Worm (Caenorhabditis elegans) whole organism, L4 larva: Measurements from ENCODE around the gene cutl-5.
A peak's percentile ranks its signal among the peaks of the same experiment; 100 is the strongest.

Experiments
- F26F4.8 ChIP-seq: fragments of 200-800 bp; sonication (Bioruptor generic); conservative IDR thresholded peaks from 2 replicates; pipeline ENCODE4 v1.3.6; 2022; ENCODE audit warnings: missing genetic modification characterization, missing compliant biosample characterization
- R02D3.7 ChIP-seq: fragments of 150-350 bp; sonication (generic microtip); optimal IDR thresholded peaks from 3 replicates; lab custom pipeline; 2014; ENCODE audit warnings: missing biosample characterization, missing genetic modification characterization
- T26A8.4 ChIP-seq: fragments of 200-800 bp; sonication (Bioruptor generic); IDR thresholded peaks from 2 replicates; pipeline ENCODE4 v1.3.6; 2022; ENCODE audit warnings: missing genetic modification characterization, missing compliant biosample characterization
- Y5F2A.4 ChIP-seq: fragments of 200-800 bp; sonication (Bioruptor generic); optimal IDR thresholded peaks from 2 replicates; lab custom pipeline; 2018; ENCODE audit warnings: mild to moderate bottlenecking, missing genetic modification characterization, missing compliant biosample characterization
- ZK337.2 ChIP-seq: fragments of 200-800 bp; sonication (Bioruptor generic); IDR thresholded peaks from 2 replicates; pipeline ENCODE4 v1.3.6; 2022; ENCODE audit warnings: missing genetic modification reagents, missing genetic modification characterization, missing compliant biosample characterization
- ZK546.5 ChIP-seq, 2 experiments: sonication (generic microtip); optimal IDR thresholded peaks; 2 replicates each; lab custom pipeline; 2017; ENCODE audit warnings: missing biosample characterization in 2 of 2, missing genetic modification characterization in 2 of 2
- aha-1 ChIP-seq: fragments of 150-350 bp; peaks from one replicate; lab custom pipeline; 2014; ENCODE audit warnings: missing biosample characterization, missing genetic modification characterization
- aly-2 ChIP-seq: sonication (generic microtip); optimal IDR thresholded peaks from 2 replicates; lab custom pipeline; 2018; ENCODE audit warnings: missing biosample characterization, missing genetic modification characterization
- ama-1 ChIP-seq: fragments of 150-350 bp; optimal IDR thresholded peaks from 2 replicates; lab custom pipeline; 2014; ENCODE audit warnings: inconsistent platforms, mixed read lengths
- ceh-20 ChIP-seq: fragments of 200-800 bp; sonication (Bioruptor generic); IDR thresholded peaks from 2 replicates; pipeline ENCODE4 v1.3.6; 2022; ENCODE audit warnings: missing genetic modification reagents, missing genetic modification characterization, missing compliant biosample characterization
- ceh-32 ChIP-seq: sonication (generic microtip); optimal IDR thresholded peaks from 2 replicates; lab custom pipeline; 2016; ENCODE audit warnings: mild to moderate bottlenecking, missing genetic modification characterization, missing compliant biosample characterization; ENCODE audit not compliant: poor library complexity
- ceh-44 ChIP-seq: fragments of 200-800 bp; sonication (Bioruptor generic); IDR thresholded peaks from 2 replicates; pipeline ENCODE4 v1.3.6; 2022; ENCODE audit warnings: missing genetic modification reagents, missing genetic modification characterization, missing compliant biosample characterization
- cey-2 ChIP-seq: sonication (generic microtip); optimal IDR thresholded peaks from 3 replicates; lab custom pipeline; 2017; ENCODE audit warnings: missing genetic modification characterization, mild to moderate bottlenecking, missing compliant biosample characterization, antibody characterized with exemption, borderline replicate concordance; ENCODE audit not compliant: insufficient read depth
- daf-12 ChIP-seq: fragments of 150-350 bp; optimal IDR thresholded peaks from 2 replicates; lab custom pipeline; 2014; ENCODE audit warnings: missing biosample characterization, missing genetic modification reagents, missing genetic modification characterization
- daf-19 ChIP-seq: fragments of 200-800 bp; sonication (Bioruptor generic); conservative IDR thresholded peaks from 2 replicates; pipeline ENCODE4 v1.3.6; 2022; ENCODE audit warnings: missing genetic modification characterization, missing compliant biosample characterization
- daf-8 ChIP-seq: fragments of 200-800 bp; sonication (Bioruptor generic); IDR thresholded peaks from 2 replicates; pipeline ENCODE4 v1.3.6; 2022; ENCODE audit warnings: missing genetic modification characterization, missing compliant biosample characterization
- duxl-1 ChIP-seq: sonication (generic microtip); optimal IDR thresholded peaks from 2 replicates; lab custom pipeline; 2016; ENCODE audit warnings: mild to moderate bottlenecking, missing genetic modification characterization, moderate library complexity, missing compliant biosample characterization; ENCODE audit not compliant: poor library complexity
- egl-27 ChIP-seq: sonication (generic microtip); optimal IDR thresholded peaks from 3 replicates; lab custom pipeline; 2017; ENCODE audit warnings: missing biosample characterization, missing genetic modification reagents, missing genetic modification characterization
- fkh-10 ChIP-seq: fragments of 150-350 bp; optimal IDR thresholded peaks from 2 replicates; lab custom pipeline; 2014; ENCODE audit warnings: missing biosample characterization, missing genetic modification reagents, missing genetic modification characterization
- hif-1 ChIP-seq, 2 experiments: sonication (generic microtip); optimal IDR thresholded peaks; 2 replicates each; lab custom pipeline; 2016 to 2017; ENCODE audit warnings: missing compliant biosample characterization in 2 of 2, missing genetic modification characterization in 2 of 2, missing genetic modification reagents in 2 of 2, missing genotype in 2 of 2, mild to moderate bottlenecking in 1 of 2
- hmg-1.1 ChIP-seq: fragments of 200-800 bp; sonication (Bioruptor generic); IDR thresholded peaks from 2 replicates; pipeline ENCODE4 v1.3.6; 2022; ENCODE audit warnings: missing genetic modification reagents, missing genetic modification characterization, missing compliant biosample characterization
- jun-1 ChIP-seq: fragments of 150-350 bp; optimal IDR thresholded peaks from 2 replicates; lab custom pipeline; 2014; ENCODE audit warnings: missing biosample characterization, missing genetic modification reagents, missing genetic modification characterization
- lin-15B ChIP-seq: fragments of 150-350 bp; sonication (generic microtip); optimal IDR thresholded peaks from 3 replicates; lab custom pipeline; 2014; ENCODE audit warnings: missing biosample characterization, missing genetic modification characterization
- madf-9 ChIP-seq: fragments of 200-800 bp; sonication (Bioruptor generic); conservative IDR thresholded peaks from 2 replicates; pipeline ENCODE4 v1.3.6; 2022; ENCODE audit warnings: missing genetic modification reagents, missing genetic modification characterization, missing compliant biosample characterization
- mxl-3 ChIP-seq: fragments of 200-800 bp; sonication (Bioruptor generic); optimal IDR thresholded peaks from 2 replicates; lab custom pipeline; 2018; ENCODE audit warnings: mild to moderate bottlenecking, missing genetic modification characterization, missing compliant biosample characterization
- nhr-111 ChIP-seq: fragments of 200-800 bp; sonication (Bioruptor generic); optimal IDR thresholded peaks from 2 replicates; lab custom pipeline; 2018; ENCODE audit warnings: mild to moderate bottlenecking, missing genetic modification characterization, missing compliant biosample characterization
- nhr-25 ChIP-seq: sonication (generic microtip); optimal IDR thresholded peaks from 2 replicates; lab custom pipeline; 2017; ENCODE audit warnings: missing genetic modification characterization, mild to moderate bottlenecking, missing compliant biosample characterization, antibody characterized with exemption, moderate library complexity, borderline replicate concordance; ENCODE audit not compliant: insufficient read depth
- nhr-28 ChIP-seq: fragments of 150-350 bp; optimal IDR thresholded peaks from 2 replicates; lab custom pipeline; 2014; ENCODE audit warnings: missing biosample characterization, missing genetic modification characterization
- nhr-6 ChIP-seq: fragments of 150-350 bp; optimal IDR thresholded peaks from 2 replicates; lab custom pipeline; 2014; ENCODE audit warnings: missing biosample characterization, missing genetic modification characterization
- rbr-2 ChIP-seq: sonication (generic microtip); optimal IDR thresholded peaks from 2 replicates; lab custom pipeline; 2016; ENCODE audit warnings: missing genotype, missing genetic modification characterization, missing compliant biosample characterization
- saeg-2 ChIP-seq: fragments of 200-800 bp; sonication (Bioruptor generic); IDR thresholded peaks from 2 replicates; pipeline ENCODE4 v1.3.6; 2022; ENCODE audit warnings: missing genetic modification reagents, missing genetic modification characterization, missing compliant biosample characterization
- set-16 ChIP-seq: fragments of 200-800 bp; sonication (Bioruptor generic); IDR thresholded peaks from 2 replicates; pipeline ENCODE4 v1.3.6; 2022; ENCODE audit warnings: missing genetic modification reagents, missing genetic modification characterization, missing compliant biosample characterization
- snpc-1.2 ChIP-seq: fragments of 200-800 bp; sonication (Bioruptor generic); IDR thresholded peaks from 2 replicates; pipeline ENCODE4 v1.3.6; 2022; ENCODE audit warnings: missing genetic modification reagents, missing genetic modification characterization, missing compliant biosample characterization
- spr-1 ChIP-seq: sonication (generic microtip); optimal IDR thresholded peaks from 2 replicates; lab custom pipeline; 2016; ENCODE audit warnings: mild to moderate bottlenecking, missing genetic modification characterization, missing compliant biosample characterization
- unc-130 ChIP-seq: sonication (generic microtip); optimal IDR thresholded peaks from 2 replicates; lab custom pipeline; 2016; ENCODE audit warnings: missing genetic modification reagents, missing genetic modification characterization, missing compliant biosample characterization
- unc-39 ChIP-seq: sonication (generic microtip); optimal IDR thresholded peaks from 2 replicates; lab custom pipeline; 2017; ENCODE audit warnings: missing biosample characterization, missing genetic modification characterization
- unc-62 ChIP-seq, 3 experiments: fragments of 150-350 bp in 1 of 3; sonication (generic microtip); optimal IDR thresholded peaks in 2 of 3; peaks in 1 of 3; 1 replicate in 1 of 3; 2 replicates in 2 of 3; lab custom pipeline; 2014 to 2017; ENCODE audit warnings: missing biosample characterization in 3 of 3, missing genetic modification characterization in 3 of 3, missing genetic modification reagents in 3 of 3, missing genotype in 1 of 3
- vab-7 ChIP-seq: fragments of 200-800 bp; sonication (Bioruptor generic); IDR thresholded peaks from 2 replicates; pipeline ENCODE4 v1.3.6; 2022; ENCODE audit warnings: missing genetic modification reagents, missing genetic modification characterization, missing compliant biosample characterization
- zfp-2 ChIP-seq: sonication (generic microtip); optimal IDR thresholded peaks from 2 replicates; lab custom pipeline; 2016; ENCODE audit warnings: mild to moderate bottlenecking, missing genetic modification characterization, missing compliant biosample characterization
- zfp-3 ChIP-seq: fragments of 200-800 bp; sonication (Bioruptor generic); conservative IDR thresholded peaks from 2 replicates; pipeline ENCODE4 v1.3.6; 2022; ENCODE audit warnings: missing genetic modification reagents, missing genetic modification characterization, missing compliant biosample characterization
- zip-2 ChIP-seq: fragments of 150-350 bp; optimal IDR thresholded peaks from 2 replicates; lab custom pipeline; 2014; ENCODE audit warnings: missing biosample characterization, missing genetic modification characterization
- ztf-11 ChIP-seq: fragments of 150-350 bp; optimal IDR thresholded peaks from 2 replicates; lab custom pipeline; 2014; ENCODE audit warnings: missing biosample characterization, missing genetic modification characterization
- ztf-7 ChIP-seq: fragments of 150-350 bp; optimal IDR thresholded peaks from 2 replicates; lab custom pipeline; 2014; ENCODE audit warnings: missing biosample characterization, missing genetic modification characterization

cutl-5 gene

ce11 chrII:7155392-7155791 is 39.7 kb upstream of the cutl-5 start, which contains the start of gene C27H5.2 (continued):
- TF ChIP-seq rbr-2 (tag; lab: Kevin White, UChicago) (no peak), ztf-11 (tag; lab: Kevin White, UChicago) (no peak), fkh-10 (no peak), hif-1 (tag; optimal IDR thresholded peaks at IDR 0.05; lab: Kevin White, UChicago) (no peak), jun-1 (no peak), ceh-32 (no peak), aly-2 (tag; lab: Kevin White, UChicago) (no peak), ztf-7 (tag; lab: Kevin White, UChicago) (no peak), zip-2 (no peak), hmg-1.1 (GFP tag; lab: Robert Waterston, UW) (0 out of 2 replicates have a peak, but pooled peaks have one; percentile 18)
- TF ChIP-seq, all 104 proteins: peak for 10

- TF ChIP-seq set-16 (GFP tag; lab: Robert Waterston, UW) (peak; percentile 96), daf-19 (GFP tag; lab: Robert Waterston, UW) (no peak)
Measured at ce11 chrII:7154711-7155110, 39.0 kb upstream of the cutl-5 start.

ce11 chrII:7153095-7153494 is 37.4 kb upstream of the cutl-5 start:
- TF ChIP-seq set-16 (GFP tag; lab: Robert Waterston, UW): peak; percentile 89

ce11 chrII:7151969-7152631 is 36.4 kb upstream of the cutl-5 start, which contains the start of gene fust-1:
Gene fust-1 (plus strand): TSS chrII:7152581.
- TF ChIP-seq mxl-3: peak; percentile 77
- TF ChIP-seq saeg-2 (GFP tag; lab: Robert Waterston, UW): peak; percentile 87
- peak; percentile 87 for TF ChIP-seq nhr-28 (tag; lab: Kevin White, UChicago)
- no peak for TF ChIP-seq nhr-111 (GFP tag; lab: Kevin White, UChicago)
- TF ChIP-seq nhr-25: peak; percentile 93
- TF ChIP-seq nhr-6: peak; percentile 85
- TF ChIP-seq hmg-1.1 (GFP tag; lab: Robert Waterston, UW): peak; percentile 94
- no peak; the same call in 1 of the 2 replicates for TF ChIP-seq set-16 (GFP tag; lab: Robert Waterston, UW)
- no peak for TF ChIP-seq F26F4.8
- TF ChIP-seq zfp-2 (tag; lab: Kevin White, UChicago): peak; percentile 65
- peak; percentile 98 for TF ChIP-seq aha-1 (tag; lab: Kevin White, UChicago)
- peak; percentile 94 for TF ChIP-seq ceh-20 (GFP tag; lab: Robert Waterston, UW)
- peak; percentile 44 for TF ChIP-seq unc-130 (GFP tag; lab: Kevin White, UChicago)
- 0 out of 2 replicates have a peak, but pooled peaks have one; percentile 49 for TF ChIP-seq vab-7 (GFP tag; lab: Robert Waterston, UW)
- 0 out of 2 replicates have a peak, but pooled peaks have one; percentile 40 for TF ChIP-seq ceh-44 (GFP tag; lab: Robert Waterston, UW)
- peak; percentile 85 for TF ChIP-seq jun-1
- TF ChIP-seq daf-8 (GFP tag; lab: Robert Waterston, UW): no peak
- TF ChIP-seq ZK546.5 (tag; optimal IDR thresholded peaks at IDR 0.05; lab: Kevin White, UChicago): peak in 1 of 2 experiments; percentile 64
- peak; percentile 92 for TF ChIP-seq duxl-1 (tag; lab: Kevin White, UChicago)
- peak; percentile 93 for TF ChIP-seq spr-1 (tag; lab: Kevin White, UChicago)
- TF ChIP-seq R02D3.7: no peak
- peak; percentile 76 for TF ChIP-seq cey-2
- peak; percentile 72 for TF ChIP-seq ama-1
- no peak for TF ChIP-seq daf-12
- peak; percentile 21 for TF ChIP-seq Y5F2A.4 (GFP tag; lab: Kevin White, UChicago)
- peak; percentile 76 for TF ChIP-seq zip-2
- peak in 1 of 2 experiments; percentile 90 for TF ChIP-seq unc-62 (GFP tag; optimal IDR thresholded peaks at IDR 0.05 in 1 of 2; lab: Kevin White, UChicago)
- no peak for TF ChIP-seq unc-62 (tag; optimal IDR thresholded peaks at IDR 0.05; lab: Kevin White, UChicago)
- no peak for TF ChIP-seq egl-27 (tag; lab: Kevin White, UChicago)
- TF ChIP-seq unc-39 (tag; lab: Kevin White, UChicago): no peak
- peak; percentile 95 for TF ChIP-seq T26A8.4 (GFP tag; lab: Robert Waterston, UW)
- TF ChIP-seq lin-15B (tag; lab: Kevin White, UChicago): peak; percentile 63
- peak; percentile 70; the same call in 1 of the 2 replicates for TF ChIP-seq madf-9 (GFP tag; lab: Robert Waterston, UW)
- no peak; the same call in 1 of the 2 replicates for TF ChIP-seq ZK337.2 (GFP tag; lab: Robert Waterston, UW)
- TF ChIP-seq ztf-7 (tag; lab: Kevin White, UChicago): peak; percentile 84
- peak; percentile 85 for TF ChIP-seq zfp-3 (GFP tag; lab: Robert Waterston, UW)
- peak; percentile 78 for TF ChIP-seq snpc-1.2
